Worm (Caenorhabditis elegans) whole organism, midembryonic: Measurements from ENCODE around the gene C24H10.4.

ENCODE experiments used
- T22C8.4 ChIP-seq: fragments of 200-800 bp; sonication (Bioruptor generic); IDR thresholded peaks from 2 replicates; pipeline ENCODE4 v1.3.6; 2022; ENCODE audit warnings: missing genetic modification characterization, missing compliant biosample characterization
- cog-1 ChIP-seq: sonication (generic microtip); optimal IDR thresholded peaks from 2 replicates; lab custom pipeline; 2016; ENCODE audit warnings: missing genetic modification characterization, missing compliant biosample characterization
- flt-1 ChIP-seq: fragments of 200-800 bp; sonication (Bioruptor generic); IDR thresholded peaks from 2 replicates; pipeline ENCODE4 v1.3.6; 2022; ENCODE audit warnings: missing genetic modification characterization, missing compliant biosample characterization
- klf-2 ChIP-seq: fragments of 200-800 bp; sonication (Bioruptor generic); conservative IDR thresholded peaks from 2 replicates; pipeline ENCODE4 v1.3.6; 2022; ENCODE audit warnings: missing genetic modification reagents, missing genetic modification characterization, missing compliant biosample characterization
- med-1 ChIP-seq: sonication (generic microtip); optimal IDR thresholded peaks from 2 replicates; lab custom pipeline; 2017; ENCODE audit warnings: missing genetic modification characterization, mild to moderate bottlenecking, missing compliant biosample characterization, antibody characterized with exemption, missing genetic modification reagents; ENCODE audit not compliant: insufficient read depth
- tab-1 ChIP-seq: fragments of 200-800 bp; sonication (Bioruptor generic); IDR thresholded peaks from 2 replicates; pipeline ENCODE4 v1.3.6; 2022; ENCODE audit warnings: missing genetic modification characterization, missing compliant biosample characterization
- ztf-23 ChIP-seq: fragments of 200-800 bp; sonication (Bioruptor generic); IDR thresholded peaks from 2 replicates; pipeline ENCODE4 v1.3.6; 2022; ENCODE audit warnings: missing genetic modification reagents, missing genetic modification characterization, missing compliant biosample characterization
- ztf-29 ChIP-seq: fragments of 200-800 bp; sonication (Bioruptor generic); IDR thresholded peaks from 2 replicates; pipeline ENCODE4 v1.3.6; 2022; ENCODE audit warnings: missing genetic modification reagents, missing genetic modification characterization, missing compliant biosample characterization

DNA sequence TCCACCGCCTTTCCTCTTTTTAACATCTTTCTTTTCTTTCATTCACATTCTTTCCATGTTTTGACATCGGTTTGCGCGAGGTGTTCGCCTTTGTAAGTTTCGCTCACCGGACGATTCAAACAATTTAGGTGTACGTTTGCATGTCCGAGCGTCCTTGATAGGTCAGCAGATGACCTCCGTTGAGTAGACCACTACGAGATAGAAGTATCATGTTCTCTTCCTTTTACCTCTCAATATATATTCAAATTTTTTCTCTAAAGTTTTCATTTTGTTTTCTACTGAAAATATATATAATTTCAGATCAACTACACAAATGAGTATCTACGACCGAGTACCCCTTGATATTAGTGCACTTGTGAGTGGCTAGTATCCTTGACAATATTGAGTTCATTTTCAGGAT lies 1.7 kb upstream of the C24H10.4 start, which contains the start of gene C24H10.3:
- TF ChIP-seq flt-1 (GFP tag; lab: Robert Waterston, UW) (no peak), ztf-29 (GFP tag; lab: Robert Waterston, UW) (no peak), ztf-23 (no peak), med-1 (no peak), tab-1 (GFP tag; lab: Robert Waterston, UW) (no peak), klf-2 (no peak), T22C8.4 (no peak), cog-1 (tag; lab: Kevin White, UChicago) (no peak)
